Worm (Caenorhabditis elegans) whole organism, late embryonic: Measurements from ENCODE around the gene msp-31.

Experiments
- C08G9.2 ChIP-seq: sonication (generic microtip); optimal IDR thresholded peaks from 2 replicates; lab custom pipeline; 2016; ENCODE audit warnings: mild to moderate bottlenecking, missing genetic modification characterization, moderate library complexity, missing compliant biosample characterization
- F13H6.1 ChIP-seq: sonication (generic microtip); optimal IDR thresholded peaks from 2 replicates; lab custom pipeline; 2016; ENCODE audit warnings: missing genetic modification characterization, missing compliant biosample characterization
- K02D7.2 ChIP-seq: sonication (generic microtip); optimal IDR thresholded peaks from 2 replicates; lab custom pipeline; 2017; ENCODE audit warnings: mild to moderate bottlenecking, missing genetic modification characterization, missing compliant biosample characterization
- K09A11.1 ChIP-seq: sonication (generic microtip); optimal IDR thresholded peaks from 2 replicates; lab custom pipeline; 2017; ENCODE audit warnings: antibody characterized with exemption, mild to moderate bottlenecking, missing genetic modification characterization, missing compliant biosample characterization; ENCODE audit not compliant: insufficient read depth
- ceh-14 ChIP-seq: sonication (generic microtip); optimal IDR thresholded peaks from 2 replicates; lab custom pipeline; 2016; ENCODE audit warnings: missing genotype, missing genetic modification characterization, missing compliant biosample characterization
- ceh-18 ChIP-seq: sonication (generic microtip); optimal IDR thresholded peaks from 2 replicates; lab custom pipeline; 2016; ENCODE audit warnings: missing genetic modification characterization, missing compliant biosample characterization
- ceh-2 ChIP-seq: sonication (generic microtip); optimal IDR thresholded peaks from 2 replicates; lab custom pipeline; 2016; ENCODE audit warnings: missing genotype, missing genetic modification characterization, missing compliant biosample characterization
- ceh-22 ChIP-seq: sonication (generic microtip); optimal IDR thresholded peaks from 2 replicates; lab custom pipeline; 2017; ENCODE audit warnings: missing biosample characterization, missing genetic modification characterization
- ceh-24 ChIP-seq: sonication (generic microtip); optimal IDR thresholded peaks from 2 replicates; lab custom pipeline; 2016; ENCODE audit warnings: mild to moderate bottlenecking, missing genetic modification characterization, missing compliant biosample characterization
- ceh-45 ChIP-seq: fragments of 200-800 bp; sonication (Bioruptor generic); IDR thresholded peaks from 2 replicates; pipeline ENCODE4 v1.3.6; 2022; ENCODE audit warnings: missing genetic modification reagents, missing genetic modification characterization, missing compliant biosample characterization
- ceh-6 ChIP-seq: fragments of 200-800 bp; sonication (Bioruptor generic); optimal IDR thresholded peaks from 2 replicates; lab custom pipeline; 2018; ENCODE audit warnings: mild to moderate bottlenecking, missing genetic modification characterization, missing compliant biosample characterization
- ceh-9 ChIP-seq: sonication (generic microtip); optimal IDR thresholded peaks from 2 replicates; lab custom pipeline; 2016; ENCODE audit warnings: mild to moderate bottlenecking, missing genetic modification characterization, inconsistent platforms, missing compliant biosample characterization
- dmd-4 ChIP-seq: sonication (generic microtip); optimal IDR thresholded peaks from 2 replicates; lab custom pipeline; 2016; ENCODE audit warnings: borderline replicate concordance, missing genetic modification characterization, missing compliant biosample characterization
- elt-2 ChIP-seq: sonication (generic microtip); optimal IDR thresholded peaks from 2 replicates; lab custom pipeline; 2016; ENCODE audit warnings: missing genetic modification reagents, missing genetic modification characterization, missing compliant biosample characterization
- elt-4 ChIP-seq: sonication (generic microtip); optimal IDR thresholded peaks from 2 replicates; lab custom pipeline; 2016; ENCODE audit warnings: missing genetic modification characterization, missing compliant biosample characterization
- ets-4 ChIP-seq: sonication (generic microtip); optimal IDR thresholded peaks from 2 replicates; lab custom pipeline; 2016; ENCODE audit warnings: missing genetic modification characterization, missing compliant biosample characterization
- fax-1 ChIP-seq: sonication (generic microtip); optimal IDR thresholded peaks from 2 replicates; lab custom pipeline; 2016; ENCODE audit warnings: missing genotype, missing genetic modification characterization, missing compliant biosample characterization
- fkh-10 ChIP-seq: fragments of 150-350 bp; optimal IDR thresholded peaks from 2 replicates; lab custom pipeline; 2014; ENCODE audit warnings: missing biosample characterization, missing genetic modification reagents, missing genetic modification characterization
- fkh-6 ChIP-seq: sonication (generic microtip); optimal IDR thresholded peaks from 2 replicates; lab custom pipeline; 2016; ENCODE audit warnings: missing genetic modification characterization, missing compliant biosample characterization
- gmeb-2 ChIP-seq: sonication (generic microtip); optimal IDR thresholded peaks from 2 replicates; lab custom pipeline; 2016; ENCODE audit warnings: missing genetic modification characterization, inconsistent platforms, missing compliant biosample characterization
- hlh-13 ChIP-seq: fragments of 200-800 bp; sonication (Bioruptor generic); optimal IDR thresholded peaks from 2 replicates; lab custom pipeline; 2018; ENCODE audit warnings: mild to moderate bottlenecking, missing genetic modification characterization, missing compliant biosample characterization
- hlh-30 ChIP-seq: sonication (generic microtip); optimal IDR thresholded peaks from 2 replicates; lab custom pipeline; 2017; ENCODE audit warnings: antibody characterized with exemption, missing genetic modification characterization, missing compliant biosample characterization; ENCODE audit not compliant: insufficient read depth
- hlh-6 ChIP-seq: sonication (generic microtip); optimal IDR thresholded peaks from 2 replicates; lab custom pipeline; 2016; ENCODE audit warnings: missing genotype, missing genetic modification characterization, missing compliant biosample characterization
- hlh-8 ChIP-seq: sonication (generic microtip); optimal IDR thresholded peaks from 2 replicates; lab custom pipeline; 2016; ENCODE audit warnings: missing genotype, missing genetic modification characterization, missing compliant biosample characterization
- mec-3 ChIP-seq: sonication (generic microtip); optimal IDR thresholded peaks from 2 replicates; lab custom pipeline; 2016; ENCODE audit warnings: borderline replicate concordance, missing genetic modification characterization, missing compliant biosample characterization
- nfya-1 ChIP-seq: sonication (generic microtip); optimal IDR thresholded peaks from 2 replicates; lab custom pipeline; 2017; ENCODE audit warnings: missing genetic modification characterization, mild to moderate bottlenecking, missing compliant biosample characterization, antibody characterized with exemption, moderate library complexity
- nhr-232 ChIP-seq: sonication (generic microtip); optimal IDR thresholded peaks from 2 replicates; lab custom pipeline; 2016; ENCODE audit warnings: missing genetic modification characterization, missing compliant biosample characterization
- pat-9 ChIP-seq: fragments of 200-800 bp; sonication (Bioruptor generic); optimal IDR thresholded peaks from 2 replicates; lab custom pipeline; 2018; ENCODE audit warnings: mild to moderate bottlenecking, missing genetic modification characterization, moderate library complexity, missing compliant biosample characterization
- pax-1 ChIP-seq: fragments of 150-350 bp; optimal IDR thresholded peaks from 2 replicates; lab custom pipeline; 2014; ENCODE audit warnings: missing biosample characterization, missing genetic modification characterization
- pqm-1 ChIP-seq: sonication (generic microtip); optimal IDR thresholded peaks from 2 replicates; lab custom pipeline; 2016; ENCODE audit warnings: missing genetic modification characterization, missing compliant biosample characterization
- pros-1 ChIP-seq: fragments of 150-350 bp; optimal IDR thresholded peaks from 2 replicates; lab custom pipeline; 2014; ENCODE audit warnings: missing biosample characterization, missing genetic modification reagents, missing genetic modification characterization
- syd-9 ChIP-seq: sonication (generic microtip); optimal IDR thresholded peaks from 2 replicates; lab custom pipeline; 2016; ENCODE audit warnings: mild to moderate bottlenecking, missing genetic modification characterization, moderate library complexity, missing compliant biosample characterization
- tbx-2 ChIP-seq: sonication (generic microtip); optimal IDR thresholded peaks from 2 replicates; lab custom pipeline; 2016; ENCODE audit warnings: missing genetic modification characterization, missing compliant biosample characterization
- ttx-3 ChIP-seq: sonication (generic microtip); optimal IDR thresholded peaks from 2 replicates; lab custom pipeline; 2016; ENCODE audit warnings: missing genetic modification reagents, missing genetic modification characterization, missing compliant biosample characterization
- unc-55 ChIP-seq: sonication (generic microtip); optimal IDR thresholded peaks from 2 replicates; lab custom pipeline; 2017; ENCODE audit warnings: missing biosample characterization, missing genetic modification reagents, missing genetic modification characterization
- ztf-16 ChIP-seq: sonication (generic microtip); optimal IDR thresholded peaks from 2 replicates; lab custom pipeline; 2017; ENCODE audit warnings: missing genetic modification characterization, missing compliant biosample characterization

msp-31 gene

DNA sequence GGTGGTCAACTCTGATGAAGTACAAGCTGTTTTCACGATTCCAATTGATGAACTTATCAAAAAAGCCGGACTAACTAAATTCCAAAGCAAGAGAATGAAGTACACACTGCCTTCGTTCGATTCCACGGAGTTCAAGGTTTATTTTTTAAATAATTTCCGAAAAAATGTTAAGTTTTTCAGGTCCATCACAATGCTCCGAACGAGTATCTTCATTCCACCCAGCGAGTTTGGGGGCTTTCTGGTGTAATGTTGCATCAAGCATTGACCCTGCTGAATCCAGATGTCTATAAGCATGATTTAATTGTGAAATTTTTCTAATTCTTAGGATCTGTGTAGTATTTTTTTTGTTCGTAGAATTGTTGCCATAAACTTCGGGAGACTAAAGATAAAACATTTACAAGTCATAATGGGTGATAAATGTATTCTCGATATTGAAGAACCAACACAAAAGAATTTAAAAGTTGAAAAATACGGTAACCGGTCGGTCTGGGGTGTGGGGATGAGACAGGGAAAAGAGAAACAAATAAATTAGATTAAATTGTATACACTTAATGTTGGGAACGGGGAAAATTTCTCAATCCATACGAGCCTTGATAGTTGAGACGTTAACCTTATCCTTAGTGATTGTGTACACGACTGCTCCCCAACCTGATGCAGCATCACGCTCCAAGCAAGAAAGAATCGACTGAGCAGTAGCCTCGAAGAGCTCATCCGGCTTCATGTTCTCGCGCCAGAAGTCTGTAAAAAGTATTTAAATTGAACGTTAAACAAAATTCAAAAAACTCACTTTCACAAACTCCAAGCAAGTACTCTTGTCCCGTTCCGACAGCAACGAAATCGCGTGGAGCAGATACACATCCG is 38.0 kb upstream of the msp-31 start:
- no peak for TF ChIP-seq unc-55 (GFP tag; lab: Kevin White, UChicago)
- no peak for TF ChIP-seq ceh-45 (GFP tag; lab: Robert Waterston, UW)
- no peak for TF ChIP-seq gmeb-2
- no peak for TF ChIP-seq fkh-10

DNA sequence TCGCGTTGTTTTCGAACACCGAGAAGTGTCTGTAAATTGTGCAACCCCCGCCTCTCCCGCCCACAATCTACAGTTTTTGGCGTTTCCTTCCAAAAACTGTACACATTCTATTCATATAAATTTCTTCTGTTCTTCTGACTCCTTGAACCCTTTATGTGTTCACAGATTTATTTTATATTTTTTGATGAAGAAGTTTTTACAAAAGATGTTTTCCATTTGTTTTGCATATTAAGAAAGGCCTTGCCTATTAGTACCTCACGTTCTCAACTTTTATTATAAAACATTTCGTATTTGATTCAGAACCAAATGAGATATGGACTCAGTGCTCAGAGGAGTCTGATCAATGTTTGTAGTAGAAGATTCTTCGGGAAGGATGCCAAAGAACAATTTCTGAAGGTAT is 36.9 kb upstream of the msp-31 start, which contains the start of gene ndx-3:
Gene ndx-3, plus strand, starts transcription at position 301 of the 400 bp plus-strand sequence.
- TF ChIP-seq fkh-6 (tag; lab: Kevin White, UChicago) (no peak), hlh-8 (tag; lab: Kevin White, UChicago) (no peak)

DNA sequence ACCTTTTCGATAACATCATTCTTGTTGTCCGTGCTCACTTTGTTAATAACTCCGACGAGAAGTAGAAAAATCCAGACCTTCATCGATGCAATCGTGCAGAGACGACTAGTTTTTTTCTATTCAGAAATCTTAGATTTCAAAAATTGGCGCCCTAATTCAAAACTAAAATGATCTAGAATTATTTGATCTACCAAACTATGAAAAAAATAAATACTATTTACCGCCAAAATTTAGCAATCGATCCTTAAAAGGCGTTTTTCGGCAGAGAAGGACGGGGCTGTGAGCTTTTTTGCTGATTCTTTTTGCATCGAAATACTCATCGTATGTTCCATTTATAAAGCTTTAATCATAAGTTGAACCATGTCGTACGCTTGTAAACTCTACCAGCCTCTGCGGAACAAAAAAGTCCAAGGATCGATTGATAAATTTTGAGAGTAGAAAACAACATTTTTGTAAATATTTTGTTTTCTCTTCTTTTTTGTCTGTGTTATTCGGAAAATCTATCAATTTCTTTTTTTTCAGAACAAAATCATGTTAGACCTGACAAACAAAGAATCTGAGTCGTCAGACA is 33.1 kb upstream of the msp-31 start, which contains the start of the genes try-1 and zyg-12:
Gene try-1, minus strand, starts transcription at position 148 of the 571 bp plus-strand sequence.
Gene zyg-12, plus strand, starts transcription at position 521 of the 571 bp plus-strand sequence.
- no peak for TF ChIP-seq ceh-45 (GFP tag; lab: Robert Waterston, UW)
- TF ChIP-seq hlh-13 (GFP tag; lab: Kevin White, UChicago): no peak
- TF ChIP-seq pat-9: no peak
- no peak for TF ChIP-seq ets-4
- TF ChIP-seq mec-3 (tag; lab: Kevin White, UChicago): no peak
- no peak for TF ChIP-seq ceh-18

DNA sequence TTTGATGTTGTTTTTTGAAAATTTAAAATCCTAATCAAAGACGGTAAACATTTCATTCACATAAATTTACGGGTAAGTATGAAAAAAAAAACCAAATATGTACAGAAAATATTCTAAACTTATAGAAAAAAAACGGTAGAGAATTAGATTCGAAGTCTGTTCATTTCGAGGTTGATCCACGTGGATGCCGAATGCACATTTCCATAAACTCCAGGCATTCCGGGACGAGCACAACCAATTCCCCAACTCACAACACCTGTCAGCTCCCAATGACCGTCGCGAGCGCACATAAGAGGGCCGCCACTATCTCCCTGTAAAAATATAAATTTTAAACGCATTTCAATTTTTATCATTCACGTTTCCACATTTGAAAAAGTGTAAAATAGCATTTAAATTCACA is 31.8 kb upstream of the msp-31 start:
- TF ChIP-seq ceh-2 (no peak), dmd-4 (tag; lab: Kevin White, UChicago) (no peak), elt-2 (tag; lab: Kevin White, UChicago) (no peak), elt-4 (tag; lab: Kevin White, UChicago) (no peak), pax-1 (tag; lab: Kevin White, UChicago) (no peak), K02D7.2 (no peak), pros-1 (tag; lab: Kevin White, UChicago) (no peak), ceh-22 (tag; lab: Kevin White, UChicago) (no peak), ceh-45 (GFP tag; lab: Robert Waterston, UW) (no peak), nfya-1 (tag; lab: Kevin White, UChicago) (no peak), hlh-13 (GFP tag; lab: Kevin White, UChicago) (no peak), hlh-8 (tag; lab: Kevin White, UChicago) (no peak)

DNA sequence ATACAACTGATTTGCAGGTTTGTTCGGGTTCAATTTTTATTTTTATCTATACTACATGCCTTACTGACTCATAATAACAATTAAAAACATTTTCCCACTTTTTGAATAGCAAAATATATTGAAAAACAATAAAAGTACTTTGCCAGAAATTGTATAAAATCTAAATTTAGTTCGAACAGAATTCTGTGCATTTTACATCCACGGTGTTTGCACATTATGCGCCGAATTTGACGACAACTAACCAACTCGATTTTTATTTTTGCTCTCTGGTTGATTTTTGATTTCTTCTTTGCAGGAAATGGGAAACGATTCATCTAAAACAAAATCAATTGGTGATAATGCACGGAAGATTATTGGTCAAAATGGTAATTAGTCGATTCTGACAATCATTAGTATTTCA is 30.4 kb upstream of the msp-31 start:
- TF ChIP-seq K09A11.1 (no peak), C08G9.2 (no peak), ceh-6 (no peak), ztf-16 (tag; lab: Kevin White, UChicago) (no peak), hlh-30 (no peak), nhr-232 (tag; lab: Kevin White, UChicago) (no peak), fax-1 (no peak), K02D7.2 (no peak), ceh-14 (no peak), ceh-24 (tag; lab: Kevin White, UChicago) (no peak)

DNA sequence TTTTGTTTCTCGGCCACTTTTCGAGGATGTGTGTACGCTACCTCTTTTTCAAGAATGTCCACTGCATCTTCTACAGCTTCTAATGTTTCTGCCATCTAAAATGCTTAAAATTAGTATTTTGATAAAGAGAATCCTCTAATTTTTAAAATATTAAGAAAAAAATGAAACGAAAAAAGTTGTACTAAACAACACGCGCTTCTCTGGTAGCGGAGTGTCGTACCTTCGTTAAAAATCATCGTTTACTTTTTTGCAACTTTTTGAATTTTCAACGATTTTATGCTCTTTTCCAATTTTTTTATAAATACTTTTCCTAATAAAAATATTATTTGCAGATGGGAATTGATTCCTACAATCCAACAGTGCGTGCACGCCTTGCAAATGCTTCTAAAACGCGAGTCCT is 29.3 kb upstream of the msp-31 start, which contains the start of the genes gldi-11 and ZK546.2:
Gene gldi-11, minus strand, starts transcription at position 95 of the 400 bp plus-strand sequence.
Gene ZK546.2, plus strand, starts transcription at position 333 of the 400 bp plus-strand sequence.
- TF ChIP-seq nhr-232 (tag; lab: Kevin White, UChicago): no peak
- TF ChIP-seq ttx-3 (tag; lab: Kevin White, UChicago): no peak
- TF ChIP-seq hlh-6 (tag; lab: Kevin White, UChicago): no peak
- no peak for TF ChIP-seq pqm-1 (tag; lab: Kevin White, UChicago)
- TF ChIP-seq syd-9 (tag; lab: Kevin White, UChicago): no peak
- TF ChIP-seq F13H6.1 (tag; lab: Kevin White, UChicago): no peak
- TF ChIP-seq tbx-2 (tag; lab: Kevin White, UChicago): no peak
- TF ChIP-seq ztf-16 (tag; lab: Kevin White, UChicago): no peak
- TF ChIP-seq mec-3 (tag; lab: Kevin White, UChicago): no peak
- no peak for TF ChIP-seq ceh-9 (tag; lab: Kevin White, UChicago)
- no peak for TF ChIP-seq ceh-14
